Worm (Caenorhabditis elegans) whole organism, L3 larva: ENCODE measurements around the gene col-143.

Experiments
- R02D3.7 ChIP-seq: fragments of 150-350 bp; optimal IDR thresholded peaks from 2 replicates; lab custom pipeline; 2014; ENCODE audit warnings: missing biosample characterization, missing genetic modification characterization
- ZK546.5 ChIP-seq: sonication (generic microtip); optimal IDR thresholded peaks from 2 replicates; lab custom pipeline; 2017; ENCODE audit warnings: missing biosample characterization, missing genetic modification characterization
- aly-2 ChIP-seq: fragments of 150-350 bp; optimal IDR thresholded peaks from 2 replicates; lab custom pipeline; 2014; ENCODE audit warnings: missing biosample characterization, missing genetic modification characterization
- ceh-28 ChIP-seq: fragments of 150-350 bp; optimal IDR thresholded peaks from 2 replicates; lab custom pipeline; 2014; ENCODE audit warnings: missing biosample characterization, missing genetic modification reagents, missing genetic modification characterization
- ceh-82 ChIP-seq: fragments of 150-350 bp; optimal IDR thresholded peaks from 2 replicates; lab custom pipeline; 2014; ENCODE audit warnings: missing biosample characterization, missing genetic modification characterization
- ceh-9 ChIP-seq: sonication (generic microtip); optimal IDR thresholded peaks from 2 replicates; lab custom pipeline; 2018; ENCODE audit warnings: missing biosample characterization, missing genetic modification characterization
- egl-27 ChIP-seq: sonication (generic microtip); optimal IDR thresholded peaks from 4 replicates; lab custom pipeline; 2017; ENCODE audit warnings: missing biosample characterization, missing genetic modification reagents, missing genetic modification characterization
- egl-5 ChIP-seq: fragments of 150-350 bp; optimal IDR thresholded peaks from 2 replicates; lab custom pipeline; 2017; ENCODE audit warnings: missing biosample characterization, missing genetic modification reagents, missing genetic modification characterization, inconsistent platforms
- elt-1 ChIP-seq: fragments of 150-350 bp; optimal IDR thresholded peaks from 2 replicates; lab custom pipeline; 2014; ENCODE audit warnings: missing biosample characterization, missing genetic modification characterization
- elt-2 ChIP-seq: sonication (generic microtip); optimal IDR thresholded peaks from 2 replicates; lab custom pipeline; 2016; ENCODE audit warnings: missing genetic modification reagents, mild to moderate bottlenecking, missing genetic modification characterization, missing compliant biosample characterization
- eor-1 ChIP-seq, 2 experiments: fragments of 150-350 bp; optimal IDR thresholded peaks; 2 replicates each; lab custom pipeline; 2014 to 2018; ENCODE audit warnings: missing biosample characterization in 2 of 2, missing genetic modification characterization in 2 of 2
- fkh-10 ChIP-seq: sonication (generic microtip); optimal IDR thresholded peaks from 2 replicates; lab custom pipeline; 2017; ENCODE audit warnings: missing biosample characterization, missing genetic modification reagents, missing genetic modification characterization
- fkh-2 ChIP-seq: fragments of 150-350 bp; optimal IDR thresholded peaks from 2 replicates; lab custom pipeline; 2014; ENCODE audit warnings: missing biosample characterization, missing genetic modification reagents, missing genetic modification characterization
- fos-1 ChIP-seq: fragments of 150-350 bp; optimal IDR thresholded peaks from 2 replicates; lab custom pipeline; 2014; ENCODE audit warnings: missing biosample characterization, missing genetic modification characterization
- hmg-11 ChIP-seq: sonication (generic microtip); optimal IDR thresholded peaks from 2 replicates; lab custom pipeline; 2016; ENCODE audit warnings: missing genetic modification characterization, missing compliant biosample characterization
- jun-1 ChIP-seq: fragments of 150-350 bp; optimal IDR thresholded peaks from 2 replicates; lab custom pipeline; 2014; ENCODE audit warnings: missing biosample characterization, missing genetic modification reagents, missing genetic modification characterization
- lin-15B ChIP-seq: fragments of 150-350 bp; optimal IDR thresholded peaks from 2 replicates; lab custom pipeline; 2014; ENCODE audit warnings: missing biosample characterization, missing genetic modification characterization
- lin-39 ChIP-seq: fragments of 150-350 bp; optimal IDR thresholded peaks from 2 replicates; lab custom pipeline; 2018; ENCODE audit warnings: missing biosample characterization, missing genetic modification reagents, missing genetic modification characterization
- lsy-12 ChIP-seq: sonication (generic microtip); optimal IDR thresholded peaks from 2 replicates; lab custom pipeline; 2016; ENCODE audit warnings: mild to moderate bottlenecking, missing genetic modification characterization, missing compliant biosample characterization
- mdl-1 ChIP-seq: fragments of 150-350 bp; optimal IDR thresholded peaks from 2 replicates; lab custom pipeline; 2014; ENCODE audit warnings: missing biosample characterization, missing genetic modification characterization
- nfya-1 ChIP-seq: sonication (generic microtip); optimal IDR thresholded peaks from 2 replicates; lab custom pipeline; 2017; ENCODE audit warnings: missing genetic modification characterization, mild to moderate bottlenecking, missing compliant biosample characterization, antibody characterized with exemption, moderate library complexity; ENCODE audit not compliant: insufficient read depth
- nhr-25 ChIP-seq: sonication (generic microtip); optimal IDR thresholded peaks from 2 replicates; lab custom pipeline; 2017; ENCODE audit warnings: missing biosample characterization, missing genetic modification characterization
- nhr-43 ChIP-seq: sonication (generic microtip); optimal IDR thresholded peaks from 2 replicates; lab custom pipeline; 2016; ENCODE audit warnings: mild to moderate bottlenecking, missing genetic modification characterization, missing compliant biosample characterization; ENCODE audit not compliant: poor library complexity, severe bottlenecking
- nhr-67 ChIP-seq: fragments of 150-350 bp; optimal IDR thresholded peaks from 2 replicates; lab custom pipeline; 2014; ENCODE audit warnings: missing biosample characterization, missing genetic modification characterization
- nhr-77 ChIP-seq: fragments of 150-350 bp; optimal IDR thresholded peaks from 2 replicates; lab custom pipeline; 2014; ENCODE audit warnings: missing biosample characterization, missing genetic modification characterization
- pha-4 ChIP-seq: fragments of 150-350 bp; optimal IDR thresholded peaks from 2 replicates; lab custom pipeline; 2014; ENCODE audit warnings: missing biosample characterization, missing genetic modification reagents, missing genetic modification characterization
- pqm-1 ChIP-seq: fragments of 150-350 bp; optimal IDR thresholded peaks from 2 replicates; lab custom pipeline; 2017; ENCODE audit warnings: missing biosample characterization, missing genetic modification characterization, inconsistent platforms
- sea-2 ChIP-seq: fragments of 150-350 bp; sonication (generic microtip); optimal IDR thresholded peaks from 4 replicates; lab custom pipeline; 2014; ENCODE audit warnings: missing biosample characterization, missing genetic modification reagents, missing genetic modification characterization
- skn-1 ChIP-seq: fragments of 150-350 bp; optimal IDR thresholded peaks from 2 replicates; lab custom pipeline; 2014; ENCODE audit warnings: missing biosample characterization, missing genetic modification characterization
- snpc-4 ChIP-seq: fragments of 150-350 bp; optimal IDR thresholded peaks from 2 replicates; lab custom pipeline; 2014; ENCODE audit warnings: missing biosample characterization, missing genetic modification characterization
- tbx-2 ChIP-seq: sonication (generic microtip); optimal IDR thresholded peaks from 2 replicates; lab custom pipeline; 2016; ENCODE audit warnings: mild to moderate bottlenecking, missing genetic modification characterization, missing compliant biosample characterization
- unc-62 ChIP-seq: fragments of 150-350 bp; sonication (generic microtip); optimal IDR thresholded peaks from 4 replicates; lab custom pipeline; 2014; ENCODE audit warnings: missing biosample characterization, missing genetic modification reagents, missing genetic modification characterization
- zag-1 ChIP-seq: fragments of 150-350 bp; optimal IDR thresholded peaks from 2 replicates; lab custom pipeline; 2014; ENCODE audit warnings: missing biosample characterization, missing genetic modification characterization
- ztf-4 ChIP-seq: fragments of 150-350 bp; optimal IDR thresholded peaks from 2 replicates; lab custom pipeline; 2014; ENCODE audit warnings: missing biosample characterization, missing genetic modification characterization

The col-143 gene

ce11 chrV:6875795-6876194 is 40.4 kb downstream of the col-143 start:
- peak; percentile 7 for TF ChIP-seq hmg-11 (tag; lab: Kevin White, UChicago)
- TF ChIP-seq fkh-2 (tag; lab: Kevin White, UChicago), result no peak

- TF ChIP-seq pqm-1 (tag; lab: Kevin White, UChicago), result no peak
- TF ChIP-seq elt-1 (tag; lab: Kevin White, UChicago), result peak; percentile 55
- TF ChIP-seq ceh-28 (tag; lab: Kevin White, UChicago), result peak; percentile 39
- TF ChIP-seq elt-2, result no peak
- TF ChIP-seq ceh-82 (tag; lab: Kevin White, UChicago), result no peak
- no peak for TF ChIP-seq ceh-9
- peak; percentile 1 for TF ChIP-seq egl-27 (tag; lab: Kevin White, UChicago)
- TF ChIP-seq nhr-67 (tag; lab: Kevin White, UChicago), result no peak
- no peak for TF ChIP-seq jun-1
- peak; percentile 21 for TF ChIP-seq unc-62
- TF ChIP-seq pha-4 (tag; lab: Kevin White, UChicago), result peak; percentile 86
- peak; percentile 67 for TF ChIP-seq nhr-25 (tag; lab: Kevin White, UChicago)
- TF ChIP-seq lsy-12 (tag; lab: Kevin White, UChicago), result no peak
- no peak for TF ChIP-seq nhr-77 (tag; lab: Kevin White, UChicago)
- peak; percentile 25 for TF ChIP-seq hmg-11 (tag; lab: Kevin White, UChicago)
- TF ChIP-seq lin-39 (tag; lab: Kevin White, UChicago), result peak; percentile 10
Observed at ce11 chrV:6876763-6877515, 41.5 kb downstream of the col-143 start.

- no peak for TF ChIP-seq hmg-11 (tag; lab: Kevin White, UChicago)
- TF ChIP-seq jun-1, result no peak
- TF ChIP-seq unc-62, result no peak
- no peak for TF ChIP-seq pqm-1 (tag; lab: Kevin White, UChicago)
- no peak for TF ChIP-seq ztf-4 (tag; lab: Kevin White, UChicago)
- no peak for TF ChIP-seq eor-1 (tag; optimal IDR thresholded peaks at IDR 0.05; lab: Kevin White, UChicago)
- TF ChIP-seq nfya-1, result no peak
- TF ChIP-seq egl-5 (tag; lab: Kevin White, UChicago), result no peak
- TF ChIP-seq nhr-77 (tag; lab: Kevin White, UChicago), result no peak
- TF ChIP-seq fos-1 (tag; lab: Kevin White, UChicago), result no peak
- TF ChIP-seq, all 47 proteins: peak for 0
Observed at ce11 chrV:6878559-6878958, 43.1 kb downstream of the col-143 start.

ce11 chrV:6879490-6879889 is 44.1 kb downstream of the col-143 start:
- peak; percentile 32 for TF ChIP-seq snpc-4 (tag; lab: Kevin White, UChicago)
- peak; percentile 52 for TF ChIP-seq lin-15B (tag; lab: Kevin White, UChicago)
- TF ChIP-seq egl-5 (tag; lab: Kevin White, UChicago), result peak; percentile 53
- peak; percentile 82 for TF ChIP-seq sea-2 (GFP tag; lab: Kevin White, UChicago)
- peak; percentile 10 for TF ChIP-seq mdl-1 (tag; lab: Kevin White, UChicago)
- no peak for TF ChIP-seq elt-2
- no peak for TF ChIP-seq egl-27 (tag; lab: Kevin White, UChicago)
- no peak for TF ChIP-seq nhr-77 (tag; lab: Kevin White, UChicago)
- peak; percentile 75 for TF ChIP-seq tbx-2 (tag; lab: Kevin White, UChicago)
- TF ChIP-seq ZK546.5, result no peak
- peak; percentile 88 for TF ChIP-seq nfya-1
- peak; percentile 41 for TF ChIP-seq lsy-12 (tag; lab: Kevin White, UChicago)
- TF ChIP-seq jun-1, result peak; percentile 29
- TF ChIP-seq skn-1 (tag; lab: Kevin White, UChicago), result peak; percentile 22
- TF ChIP-seq nhr-67 (tag; lab: Kevin White, UChicago), result no peak
- no peak for TF ChIP-seq unc-62
- TF ChIP-seq zag-1, result no peak
- TF ChIP-seq aly-2 (tag; lab: Kevin White, UChicago), result no peak
- peak; percentile 21 for TF ChIP-seq ceh-82 (tag; lab: Kevin White, UChicago)
- TF ChIP-seq hmg-11 (tag; lab: Kevin White, UChicago), result peak; percentile 93
- peak; percentile 83 for TF ChIP-seq lin-39 (tag; lab: Kevin White, UChicago)
- TF ChIP-seq pha-4 (tag; lab: Kevin White, UChicago), result peak; percentile 68
- TF ChIP-seq fkh-10 (GFP tag; lab: Kevin White, UChicago), result peak; percentile 83
- no peak for TF ChIP-seq R02D3.7 (tag; lab: Kevin White, UChicago)
- TF ChIP-seq nhr-25 (tag; lab: Kevin White, UChicago), result peak; percentile 44
- peak; percentile 53 for TF ChIP-seq nhr-43 (tag; lab: Kevin White, UChicago)
- peak; percentile 87 for TF ChIP-seq ceh-28 (tag; lab: Kevin White, UChicago)
- TF ChIP-seq, all 47 proteins: peak for 18
